Worm (Caenorhabditis elegans) whole organism, late embryonic: ENCODE measurements around the gene ccd-5.

ENCODE experiments used
- C38D4.7 ChIP-seq: fragments of 200-800 bp; sonication (Bioruptor generic); optimal IDR thresholded peaks from 2 replicates; lab custom pipeline; 2018; ENCODE audit warnings: mild to moderate bottlenecking, missing genetic modification characterization, moderate library complexity, missing compliant biosample characterization
- F13H6.1 ChIP-seq: sonication (generic microtip); optimal IDR thresholded peaks from 2 replicates; lab custom pipeline; 2016; ENCODE audit warnings: missing genetic modification characterization, missing compliant biosample characterization
- K02D7.2 ChIP-seq: sonication (generic microtip); optimal IDR thresholded peaks from 2 replicates; lab custom pipeline; 2017; ENCODE audit warnings: mild to moderate bottlenecking, missing genetic modification characterization, missing compliant biosample characterization
- ama-1 ChIP-seq: fragments of 150-350 bp; optimal IDR thresholded peaks from 2 replicates; lab custom pipeline; 2014
- ceh-14 ChIP-seq: sonication (generic microtip); optimal IDR thresholded peaks from 2 replicates; lab custom pipeline; 2016; ENCODE audit warnings: missing genotype, missing genetic modification characterization, missing compliant biosample characterization
- ceh-18 ChIP-seq: sonication (generic microtip); optimal IDR thresholded peaks from 2 replicates; lab custom pipeline; 2016; ENCODE audit warnings: missing genetic modification characterization, missing compliant biosample characterization
- ceh-22 ChIP-seq: sonication (generic microtip); optimal IDR thresholded peaks from 2 replicates; lab custom pipeline; 2017; ENCODE audit warnings: missing biosample characterization, missing genetic modification characterization
- ceh-24 ChIP-seq: sonication (generic microtip); optimal IDR thresholded peaks from 2 replicates; lab custom pipeline; 2016; ENCODE audit warnings: mild to moderate bottlenecking, missing genetic modification characterization, missing compliant biosample characterization
- ceh-31 ChIP-seq: sonication (generic microtip); optimal IDR thresholded peaks from 2 replicates; lab custom pipeline; 2016; ENCODE audit warnings: missing genetic modification characterization, missing compliant biosample characterization
- ceh-45 ChIP-seq: fragments of 200-800 bp; sonication (Bioruptor generic); IDR thresholded peaks from 2 replicates; pipeline ENCODE4 v1.3.6; 2022; ENCODE audit warnings: missing genetic modification reagents, missing genetic modification characterization, missing compliant biosample characterization
- ceh-48 ChIP-seq: sonication (generic microtip); optimal IDR thresholded peaks from 2 replicates; lab custom pipeline; 2016; ENCODE audit warnings: missing genetic modification characterization, inconsistent platforms, missing compliant biosample characterization
- ceh-6 ChIP-seq: fragments of 200-800 bp; sonication (Bioruptor generic); optimal IDR thresholded peaks from 2 replicates; lab custom pipeline; 2018; ENCODE audit warnings: mild to moderate bottlenecking, missing genetic modification characterization, missing compliant biosample characterization
- ceh-9 ChIP-seq: sonication (generic microtip); optimal IDR thresholded peaks from 2 replicates; lab custom pipeline; 2016; ENCODE audit warnings: mild to moderate bottlenecking, missing genetic modification characterization, inconsistent platforms, missing compliant biosample characterization
- che-1 ChIP-seq: sonication (generic microtip); optimal IDR thresholded peaks from 2 replicates; lab custom pipeline; 2016; ENCODE audit warnings: mild to moderate bottlenecking, missing genetic modification characterization, missing compliant biosample characterization
- dmd-4 ChIP-seq: sonication (generic microtip); optimal IDR thresholded peaks from 2 replicates; lab custom pipeline; 2016; ENCODE audit warnings: borderline replicate concordance, missing genetic modification characterization, missing compliant biosample characterization
- dve-1 ChIP-seq: sonication (generic microtip); optimal IDR thresholded peaks from 2 replicates; lab custom pipeline; 2017; ENCODE audit warnings: antibody characterized with exemption, mild to moderate bottlenecking, missing genetic modification characterization, missing compliant biosample characterization
- elt-2 ChIP-seq: sonication (generic microtip); optimal IDR thresholded peaks from 2 replicates; lab custom pipeline; 2016; ENCODE audit warnings: missing genetic modification reagents, missing genetic modification characterization, missing compliant biosample characterization
- elt-4 ChIP-seq: sonication (generic microtip); optimal IDR thresholded peaks from 2 replicates; lab custom pipeline; 2016; ENCODE audit warnings: missing genetic modification characterization, missing compliant biosample characterization
- ets-4 ChIP-seq: sonication (generic microtip); optimal IDR thresholded peaks from 2 replicates; lab custom pipeline; 2016; ENCODE audit warnings: missing genetic modification characterization, missing compliant biosample characterization
- eyg-1 ChIP-seq: sonication (generic microtip); optimal IDR thresholded peaks from 2 replicates; lab custom pipeline; 2016; ENCODE audit warnings: missing genotype, missing genetic modification characterization, missing compliant biosample characterization
- fax-1 ChIP-seq: sonication (generic microtip); optimal IDR thresholded peaks from 2 replicates; lab custom pipeline; 2016; ENCODE audit warnings: missing genotype, missing genetic modification characterization, missing compliant biosample characterization
- fkh-10 ChIP-seq: fragments of 150-350 bp; optimal IDR thresholded peaks from 2 replicates; lab custom pipeline; 2014; ENCODE audit warnings: missing biosample characterization, missing genetic modification reagents, missing genetic modification characterization
- fkh-6 ChIP-seq: sonication (generic microtip); optimal IDR thresholded peaks from 2 replicates; lab custom pipeline; 2016; ENCODE audit warnings: missing genetic modification characterization, missing compliant biosample characterization
- gmeb-2 ChIP-seq: sonication (generic microtip); optimal IDR thresholded peaks from 2 replicates; lab custom pipeline; 2016; ENCODE audit warnings: missing genetic modification characterization, inconsistent platforms, missing compliant biosample characterization
- hlh-13 ChIP-seq: fragments of 200-800 bp; sonication (Bioruptor generic); optimal IDR thresholded peaks from 2 replicates; lab custom pipeline; 2018; ENCODE audit warnings: mild to moderate bottlenecking, missing genetic modification characterization, missing compliant biosample characterization
- hlh-15 ChIP-seq: sonication (generic microtip); optimal IDR thresholded peaks from 2 replicates; lab custom pipeline; 2016; ENCODE audit warnings: missing genetic modification characterization, missing compliant biosample characterization
- hlh-30 ChIP-seq: sonication (generic microtip); optimal IDR thresholded peaks from 2 replicates; lab custom pipeline; 2017; ENCODE audit warnings: antibody characterized with exemption, missing genetic modification characterization, missing compliant biosample characterization; ENCODE audit not compliant: insufficient read depth
- hlh-6 ChIP-seq: sonication (generic microtip); optimal IDR thresholded peaks from 2 replicates; lab custom pipeline; 2016; ENCODE audit warnings: missing genotype, missing genetic modification characterization, missing compliant biosample characterization
- hlh-8 ChIP-seq: sonication (generic microtip); optimal IDR thresholded peaks from 2 replicates; lab custom pipeline; 2016; ENCODE audit warnings: missing genotype, missing genetic modification characterization, missing compliant biosample characterization
- madf-2 ChIP-seq: sonication (generic microtip); optimal IDR thresholded peaks from 2 replicates; lab custom pipeline; 2017; ENCODE audit warnings: missing genetic modification characterization, missing compliant biosample characterization
- nhr-11 ChIP-seq: fragments of 150-350 bp; optimal IDR thresholded peaks from 2 replicates; lab custom pipeline; 2014; ENCODE audit warnings: missing biosample characterization, missing genetic modification characterization
- nhr-232 ChIP-seq: sonication (generic microtip); optimal IDR thresholded peaks from 2 replicates; lab custom pipeline; 2016; ENCODE audit warnings: missing genetic modification characterization, missing compliant biosample characterization
- pag-3 ChIP-seq: sonication (generic microtip); optimal IDR thresholded peaks from 2 replicates; lab custom pipeline; 2016; ENCODE audit warnings: missing compliant biosample characterization, missing genetic modification characterization, borderline replicate concordance
- pat-9 ChIP-seq: fragments of 200-800 bp; sonication (Bioruptor generic); optimal IDR thresholded peaks from 2 replicates; lab custom pipeline; 2018; ENCODE audit warnings: mild to moderate bottlenecking, missing genetic modification characterization, moderate library complexity, missing compliant biosample characterization
- pax-1 ChIP-seq: fragments of 150-350 bp; optimal IDR thresholded peaks from 2 replicates; lab custom pipeline; 2014; ENCODE audit warnings: missing biosample characterization, missing genetic modification characterization
- pha-2 ChIP-seq: sonication (generic microtip); optimal IDR thresholded peaks from 2 replicates; lab custom pipeline; 2017; ENCODE audit warnings: mild to moderate bottlenecking, missing genetic modification characterization, missing compliant biosample characterization
- pqm-1 ChIP-seq: sonication (generic microtip); optimal IDR thresholded peaks from 2 replicates; lab custom pipeline; 2016; ENCODE audit warnings: missing genetic modification characterization, missing compliant biosample characterization
- sdc-2 ChIP-seq: sonication (generic microtip); optimal IDR thresholded peaks from 2 replicates; lab custom pipeline; 2016; ENCODE audit warnings: missing genotype, missing genetic modification characterization, missing compliant biosample characterization
- sox-2 ChIP-seq: fragments of 200-800 bp; sonication (Bioruptor generic); IDR thresholded peaks from 2 replicates; pipeline ENCODE4 v1.3.6; 2022; ENCODE audit warnings: missing genetic modification reagents, missing genetic modification characterization, missing compliant biosample characterization
- syd-9 ChIP-seq: sonication (generic microtip); optimal IDR thresholded peaks from 2 replicates; lab custom pipeline; 2016; ENCODE audit warnings: mild to moderate bottlenecking, missing genetic modification characterization, moderate library complexity, missing compliant biosample characterization

Gene ccd-5

DNA sequence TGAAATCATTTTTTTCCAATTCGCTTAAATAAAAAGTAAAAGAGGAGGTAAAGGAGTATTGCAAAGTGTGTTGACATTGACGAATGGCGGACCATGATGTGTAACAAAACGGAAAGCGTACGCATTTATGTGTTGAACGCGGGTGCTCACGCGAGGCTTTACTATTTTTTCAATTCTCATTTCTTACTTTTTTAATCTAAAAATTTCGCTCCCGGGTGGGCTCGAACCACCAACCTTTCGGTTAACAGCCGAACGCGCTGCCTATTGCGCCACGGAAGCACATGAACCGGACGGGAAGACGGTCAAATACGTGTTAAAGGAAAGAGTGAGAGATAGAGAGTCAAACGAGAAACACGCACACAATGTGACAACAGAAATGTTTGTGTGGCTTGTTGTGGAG lies 23.1 kb downstream of the ccd-5 start (continued):
- no peak for TF ChIP-seq ama-1 (lab: Kevin White, UChicago)
- TF ChIP-seq nhr-11 (tag; lab: Kevin White, UChicago): no peak
- TF ChIP-seq dve-1 (tag; lab: Kevin White, UChicago): peak; percentile 75
- peak; percentile 85 for TF ChIP-seq dmd-4 (tag; lab: Kevin White, UChicago)
- TF ChIP-seq hlh-15: peak; percentile 76
- TF ChIP-seq K02D7.2: peak; percentile 81
- peak; percentile 88 for TF ChIP-seq ceh-14 (tag; lab: Kevin White, UChicago)
- TF ChIP-seq ceh-24 (tag; lab: Kevin White, UChicago): peak; percentile 56
- peak; percentile 85 for TF ChIP-seq pat-9
- peak; percentile 79 for TF ChIP-seq eyg-1
- TF ChIP-seq che-1 (tag; lab: Kevin White, UChicago): peak; percentile 86
- TF ChIP-seq ceh-22 (tag; lab: Kevin White, UChicago): no peak
- TF ChIP-seq madf-2 (tag; lab: Kevin White, UChicago): peak; percentile 85
- peak; percentile 85 for TF ChIP-seq gmeb-2 (tag; lab: Kevin White, UChicago)
- TF ChIP-seq sox-2 (GFP tag; lab: Robert Waterston, UW): peak; percentile 68
- peak; percentile 50 for TF ChIP-seq hlh-13
- TF ChIP-seq fkh-6 (tag; lab: Kevin White, UChicago): peak; percentile 74
- TF ChIP-seq C38D4.7 (GFP tag; lab: Kevin White, UChicago): peak; percentile 82
- TF ChIP-seq pag-3 (tag; lab: Kevin White, UChicago): no peak
- TF ChIP-seq pax-1 (tag; lab: Kevin White, UChicago): no peak
- peak; percentile 87 for TF ChIP-seq hlh-6 (tag; lab: Kevin White, UChicago)
- peak; percentile 81 for TF ChIP-seq syd-9 (tag; lab: Kevin White, UChicago)
- TF ChIP-seq nhr-232 (tag; lab: Kevin White, UChicago): peak; percentile 80
- TF ChIP-seq F13H6.1 (tag; lab: Kevin White, UChicago): peak; percentile 54
- TF ChIP-seq hlh-30 (tag; lab: Kevin White, UChicago): no peak
- peak; percentile 62 for TF ChIP-seq ceh-31
- TF ChIP-seq ceh-6 (GFP tag; lab: Kevin White, UChicago): peak; percentile 88
- peak; percentile 25 for TF ChIP-seq ets-4 (tag; lab: Kevin White, UChicago)
- TF ChIP-seq fax-1: peak; percentile 81
- peak; percentile 83 for TF ChIP-seq ceh-18 (tag; lab: Kevin White, UChicago)

DNA sequence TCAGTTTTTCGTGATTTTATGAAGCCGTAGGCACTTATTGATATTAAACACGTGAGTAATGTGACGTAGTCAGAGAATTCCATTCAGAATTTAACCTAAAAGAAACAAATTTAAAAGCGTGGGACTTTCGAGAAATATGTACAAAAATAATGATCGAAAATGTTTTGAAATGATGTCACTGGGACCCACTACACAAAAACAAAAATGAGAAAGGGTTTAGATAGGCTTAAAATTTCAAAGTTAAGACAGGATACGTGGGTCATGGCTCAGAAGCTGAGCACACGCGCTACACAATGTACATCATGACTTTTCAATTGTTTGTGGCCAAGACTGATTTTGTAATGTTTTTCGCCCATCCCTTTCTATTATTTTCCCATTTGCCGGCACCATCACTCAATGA lies 23.6 kb downstream of the ccd-5 start, which contains the start of gene smvt-1:
Gene smvt-1, minus strand, starts transcription at position 101 of the 400 bp plus-strand sequence.
- TF ChIP-seq elt-2 (tag; lab: Kevin White, UChicago) (no peak), ets-4 (tag; lab: Kevin White, UChicago) (no peak), C38D4.7 (GFP tag; lab: Kevin White, UChicago) (no peak), pha-2 (tag; lab: Kevin White, UChicago) (no peak), sdc-2 (tag; lab: Kevin White, UChicago) (no peak), ceh-45 (GFP tag; lab: Robert Waterston, UW) (no peak), pqm-1 (tag; lab: Kevin White, UChicago) (no peak), ceh-24 (tag; lab: Kevin White, UChicago) (no peak), elt-4 (tag; lab: Kevin White, UChicago) (no peak), ceh-22 (tag; lab: Kevin White, UChicago) (no peak), fax-1 (no peak), nhr-11 (tag; lab: Kevin White, UChicago) (no peak), che-1 (tag; lab: Kevin White, UChicago) (no peak), ceh-14 (tag; lab: Kevin White, UChicago) (no peak), hlh-8 (tag; lab: Kevin White, UChicago) (no peak), gmeb-2 (tag; lab: Kevin White, UChicago) (no peak), ceh-48 (no peak), fkh-10 (no peak), ceh-9 (tag; lab: Kevin White, UChicago) (no peak)
- TF ChIP-seq, all 69 proteins: peak for 0
